Worm (Caenorhabditis elegans) whole organism, L4 larva: ENCODE results near the gene sod-4.

Experiments used
- F26F4.8 ChIP-seq: fragments of 200-800 bp; sonication (Bioruptor generic); conservative IDR thresholded peaks from 2 replicates; pipeline ENCODE4 v1.3.6; 2022; ENCODE audit warnings: missing genetic modification characterization, missing compliant biosample characterization
- F49E8.2 ChIP-seq: sonication (generic microtip); optimal IDR thresholded peaks from 2 replicates; lab custom pipeline; 2016; ENCODE audit warnings: missing compliant biosample characterization, mild to moderate bottlenecking, missing genetic modification characterization, borderline replicate concordance
- aha-1 ChIP-seq: fragments of 150-350 bp; peaks from one replicate; lab custom pipeline; 2014; ENCODE audit warnings: missing biosample characterization, missing genetic modification characterization
- arid-1 ChIP-seq: fragments of 200-800 bp; sonication (Bioruptor generic); conservative IDR thresholded peaks from 2 replicates; pipeline ENCODE4 v1.3.6; 2022; ENCODE audit warnings: missing genetic modification reagents, missing genetic modification characterization, missing compliant biosample characterization
- ceh-20 ChIP-seq: fragments of 200-800 bp; sonication (Bioruptor generic); IDR thresholded peaks from 2 replicates; pipeline ENCODE4 v1.3.6; 2022; ENCODE audit warnings: missing genetic modification reagents, missing genetic modification characterization, missing compliant biosample characterization
- ceh-28 ChIP-seq: fragments of 150-350 bp; optimal IDR thresholded peaks from 2 replicates; lab custom pipeline; 2014; ENCODE audit warnings: missing biosample characterization, missing genetic modification reagents, missing genetic modification characterization
- ceh-32 ChIP-seq: sonication (generic microtip); optimal IDR thresholded peaks from 2 replicates; lab custom pipeline; 2016; ENCODE audit warnings: mild to moderate bottlenecking, missing genetic modification characterization, missing compliant biosample characterization; ENCODE audit not compliant: poor library complexity
- ceh-62 ChIP-seq: sonication (generic microtip); optimal IDR thresholded peaks from 2 replicates; lab custom pipeline; 2017; ENCODE audit warnings: missing biosample characterization, missing genetic modification characterization
- ctbp-1 ChIP-seq: fragments of 200-800 bp; sonication (Bioruptor generic); IDR thresholded peaks from 2 replicates; pipeline ENCODE4 v1.3.6; 2022; ENCODE audit warnings: missing genetic modification reagents, missing genetic modification characterization, missing compliant biosample characterization
- daf-16 ChIP-seq, 3 experiments: sonication (generic microtip); optimal IDR thresholded peaks; 2 replicates each; lab custom pipeline; 2016 to 2017; ENCODE audit warnings: missing genetic modification characterization in 3 of 3, missing genetic modification reagents in 3 of 3, mild to moderate bottlenecking in 2 of 3, missing compliant biosample characterization in 2 of 3, missing biosample characterization in 1 of 3, moderate library complexity in 1 of 3
- daf-8 ChIP-seq: fragments of 200-800 bp; sonication (Bioruptor generic); IDR thresholded peaks from 2 replicates; pipeline ENCODE4 v1.3.6; 2022; ENCODE audit warnings: missing genetic modification characterization, missing compliant biosample characterization
- dmd-9 ChIP-seq: fragments of 200-800 bp; sonication (Bioruptor generic); IDR thresholded peaks from 2 replicates; pipeline ENCODE4 v1.3.6; 2022; ENCODE audit warnings: missing genetic modification reagents, missing genetic modification characterization, missing compliant biosample characterization
- fkh-10 ChIP-seq: fragments of 150-350 bp; optimal IDR thresholded peaks from 2 replicates; lab custom pipeline; 2014; ENCODE audit warnings: missing biosample characterization, missing genetic modification reagents, missing genetic modification characterization
- fos-1 ChIP-seq: fragments of 150-350 bp; optimal IDR thresholded peaks from 2 replicates; lab custom pipeline; 2014; ENCODE audit warnings: missing biosample characterization, missing genetic modification characterization
- hlh-30 ChIP-seq: sonication (generic microtip); optimal IDR thresholded peaks from 2 replicates; lab custom pipeline; 2017; ENCODE audit warnings: antibody characterized with exemption, mild to moderate bottlenecking, missing genetic modification characterization, missing compliant biosample characterization; ENCODE audit not compliant: insufficient read depth
- hmg-1.1 ChIP-seq: fragments of 200-800 bp; sonication (Bioruptor generic); IDR thresholded peaks from 2 replicates; pipeline ENCODE4 v1.3.6; 2022; ENCODE audit warnings: missing genetic modification reagents, missing genetic modification characterization, missing compliant biosample characterization
- lin-13 ChIP-seq: fragments of 150-350 bp; optimal IDR thresholded peaks from 2 replicates; lab custom pipeline; 2014; ENCODE audit warnings: missing biosample characterization, missing genetic modification reagents, missing genetic modification characterization
- mdl-1 ChIP-seq, 2 experiments: fragments of 150-350 bp in 1 of 2; sonication (generic microtip) in 1 of 2; optimal IDR thresholded peaks; 2 replicates each; lab custom pipeline; 2014 to 2017; ENCODE audit warnings: missing biosample characterization in 2 of 2, missing genetic modification characterization in 2 of 2
- mxl-2 ChIP-seq: fragments of 200-800 bp; sonication (Bioruptor generic); conservative IDR thresholded peaks from 2 replicates; pipeline ENCODE4 v1.3.6; 2022; ENCODE audit warnings: missing genetic modification reagents, missing genetic modification characterization, missing compliant biosample characterization
- nhr-10 ChIP-seq: fragments of 150-350 bp; optimal IDR thresholded peaks from 2 replicates; lab custom pipeline; 2014; ENCODE audit warnings: missing biosample characterization, missing genetic modification characterization
- nhr-28 ChIP-seq: fragments of 150-350 bp; optimal IDR thresholded peaks from 2 replicates; lab custom pipeline; 2014; ENCODE audit warnings: missing biosample characterization, missing genetic modification characterization
- nhr-6 ChIP-seq: fragments of 150-350 bp; optimal IDR thresholded peaks from 2 replicates; lab custom pipeline; 2014; ENCODE audit warnings: missing biosample characterization, missing genetic modification characterization
- nhr-76 ChIP-seq: fragments of 150-350 bp; optimal IDR thresholded peaks from 2 replicates; lab custom pipeline; 2014; ENCODE audit warnings: missing biosample characterization, missing genetic modification characterization
- nhr-77 ChIP-seq: fragments of 150-350 bp; optimal IDR thresholded peaks from 2 replicates; lab custom pipeline; 2014; ENCODE audit warnings: missing biosample characterization, missing genetic modification characterization
- saeg-2 ChIP-seq: fragments of 200-800 bp; sonication (Bioruptor generic); IDR thresholded peaks from 2 replicates; pipeline ENCODE4 v1.3.6; 2022; ENCODE audit warnings: missing genetic modification reagents, missing genetic modification characterization, missing compliant biosample characterization
- sdz-12 ChIP-seq: fragments of 200-800 bp; sonication (Bioruptor generic); optimal IDR thresholded peaks from 2 replicates; lab custom pipeline; 2018; ENCODE audit warnings: mild to moderate bottlenecking, missing genetic modification characterization, missing compliant biosample characterization
- skn-1 ChIP-seq: fragments of 150-350 bp; optimal IDR thresholded peaks from 2 replicates; lab custom pipeline; 2014; ENCODE audit warnings: missing biosample characterization, missing genetic modification characterization
- unc-130 ChIP-seq: sonication (generic microtip); optimal IDR thresholded peaks from 2 replicates; lab custom pipeline; 2016; ENCODE audit warnings: missing genetic modification reagents, missing genetic modification characterization, missing compliant biosample characterization
- unc-62 ChIP-seq, 3 experiments: fragments of 150-350 bp in 1 of 3; sonication (generic microtip); optimal IDR thresholded peaks in 2 of 3; peaks in 1 of 3; 1 replicate in 1 of 3; 2 replicates in 2 of 3; lab custom pipeline; 2014 to 2017; ENCODE audit warnings: missing biosample characterization in 3 of 3, missing genetic modification characterization in 3 of 3, missing genetic modification reagents in 3 of 3, missing genotype in 1 of 3
- vab-7 ChIP-seq: fragments of 200-800 bp; sonication (Bioruptor generic); IDR thresholded peaks from 2 replicates; pipeline ENCODE4 v1.3.6; 2022; ENCODE audit warnings: missing genetic modification reagents, missing genetic modification characterization, missing compliant biosample characterization
- zfp-2 ChIP-seq: sonication (generic microtip); optimal IDR thresholded peaks from 2 replicates; lab custom pipeline; 2016; ENCODE audit warnings: mild to moderate bottlenecking, missing genetic modification characterization, missing compliant biosample characterization
- zip-2 ChIP-seq: fragments of 150-350 bp; optimal IDR thresholded peaks from 2 replicates; lab custom pipeline; 2014; ENCODE audit warnings: missing biosample characterization, missing genetic modification characterization
- ztf-11 ChIP-seq: fragments of 150-350 bp; optimal IDR thresholded peaks from 2 replicates; lab custom pipeline; 2014; ENCODE audit warnings: missing biosample characterization, missing genetic modification characterization

The sod-4 gene

ce11 chrIII:9521410-9522090, 21.4 kb upstream of the sod-4 start, which contains the start of the genes clu-1 and prp-40 (continued):
- TF ChIP-seq ceh-28: no peak
- TF ChIP-seq ceh-20: peak; percentile 52; the same call in 1 of the 2 replicates
- TF ChIP-seq vab-7 (GFP tag; lab: Robert Waterston, UW): peak; percentile 43; the same call in 1 of the 2 replicates
- peak; percentile 44 for TF ChIP-seq unc-130
- no peak for TF ChIP-seq dmd-9 (GFP tag; lab: Robert Waterston, UW)
- TF ChIP-seq ztf-11 (tag; lab: Kevin White, UChicago): no peak
- peak; percentile 91 for TF ChIP-seq nhr-6 (tag; lab: Kevin White, UChicago)
- no peak for TF ChIP-seq fos-1
- TF ChIP-seq skn-1: no peak
- peak; percentile 86 for TF ChIP-seq lin-13 (GFP tag; lab: Kevin White, UChicago)
- TF ChIP-seq hmg-1.1 (GFP tag; lab: Robert Waterston, UW): peak; percentile 80
- no peak for TF ChIP-seq saeg-2 (GFP tag; lab: Robert Waterston, UW)
- TF ChIP-seq mdl-1 (tag; optimal IDR thresholded peaks at IDR 0.05; lab: Kevin White, UChicago): peak in 1 of 2 experiments; percentile 37
- TF ChIP-seq, all 104 proteins: peak for 54

ce11 chrIII:9516148-9516547, 16.0 kb upstream of the sod-4 start, which contains the start of gene F55H2.7:
Gene F55H2.7 (minus strand): TSS chrIII:9516248.
- no peak for TF ChIP-seq daf-16 (GFP tag; optimal IDR thresholded peaks at IDR 0.05; lab: Kevin White, UChicago)
- peak; percentile 5 for TF ChIP-seq daf-16 (tag; optimal IDR thresholded peaks at IDR 0.05; lab: Kevin White, UChicago)
- TF ChIP-seq ctbp-1: no peak
- TF ChIP-seq ztf-11 (tag; lab: Kevin White, UChicago): no peak
- TF ChIP-seq nhr-10 (tag; lab: Kevin White, UChicago): no peak

ce11 chrIII:9513569-9513968, 13.4 kb upstream of the sod-4 start, which contains the start of gene F55H2.8:
Gene F55H2.8 (plus strand): TSS chrIII:9513869.
- TF ChIP-seq ceh-32 (tag; lab: Kevin White, UChicago) (no peak), daf-16 (GFP tag; optimal IDR thresholded peaks at IDR 0.05; lab: Kevin White, UChicago) (no peak), daf-16 (tag; optimal IDR thresholded peaks at IDR 0.05; lab: Kevin White, UChicago) (no peak)

DNA sequence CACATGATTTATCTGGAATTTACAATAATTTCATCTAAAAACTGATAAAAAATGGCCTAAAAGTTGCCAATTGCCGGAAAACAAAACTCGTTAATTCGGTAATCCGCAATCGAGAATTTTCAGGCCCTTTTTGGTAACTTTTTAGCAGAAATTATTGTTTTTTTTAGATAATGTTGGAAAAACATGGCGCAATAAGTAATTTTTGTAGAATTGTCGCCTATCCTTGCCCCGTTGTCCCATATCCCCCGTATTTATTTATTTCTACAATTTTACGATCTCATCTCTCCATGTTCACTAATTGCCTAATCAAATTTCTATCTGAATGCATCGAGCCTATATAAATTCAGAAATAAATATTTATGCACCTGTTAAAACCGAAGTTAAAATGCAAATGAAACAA, 12.8 kb upstream of the sod-4 start:
- TF ChIP-seq hmg-1.1 (GFP tag; lab: Robert Waterston, UW) (0 out of 2 replicates have a peak, but pooled peaks have one; percentile 19), nhr-76 (no peak), F26F4.8 (no peak), unc-62 (GFP tag; optimal IDR thresholded peaks at IDR 0.05 in 1 of 2; lab: Kevin White, UChicago) (no peak), unc-62 (tag; optimal IDR thresholded peaks at IDR 0.05; lab: Kevin White, UChicago) (no peak)

ce11 chrIII:9511660-9512059, 11.5 kb upstream of the sod-4 start:
- no peak for TF ChIP-seq dmd-9 (GFP tag; lab: Robert Waterston, UW)
- no peak for TF ChIP-seq zip-2 (tag; lab: Kevin White, UChicago)
- TF ChIP-seq aha-1 (tag; lab: Kevin White, UChicago): peak; percentile 95
- no peak for TF ChIP-seq fkh-10 (GFP tag; lab: Kevin White, UChicago)
- no peak for TF ChIP-seq nhr-77 (tag; lab: Kevin White, UChicago)
- no peak for TF ChIP-seq daf-8
- TF ChIP-seq arid-1: no peak

ce11 chrIII:9511055-9511520, 10.9 kb upstream of the sod-4 start, which contains the start of gene F55H2.5:
Gene F55H2.5 (plus strand): TSS chrIII:9511470.
- TF ChIP-seq mxl-2: no peak
- TF ChIP-seq sdz-12: no peak
- no peak for TF ChIP-seq ceh-62 (tag; lab: Kevin White, UChicago)
- TF ChIP-seq aha-1 (tag; lab: Kevin White, UChicago): peak; percentile 11
- peak; percentile 11 for TF ChIP-seq nhr-28 (tag; lab: Kevin White, UChicago)
- TF ChIP-seq zfp-2 (tag; lab: Kevin White, UChicago): no peak
- peak; percentile 76 for TF ChIP-seq hlh-30 (tag; lab: Kevin White, UChicago)
- TF ChIP-seq mdl-1 (tag; optimal IDR thresholded peaks at IDR 0.05; lab: Kevin White, UChicago): peak in 1 of 2 experiments; percentile 20
- TF ChIP-seq F49E8.2 (tag; lab: Kevin White, UChicago): no peak
